Worm (Caenorhabditis elegans) whole organism, L4 larva: ENCODE measurements around the gene parg-1.
A peak's percentile ranks its signal among the peaks of the same experiment; 100 is the strongest.

Experiments
- D1046.2 ChIP-seq: fragments of 200-800 bp; sonication (Bioruptor generic); IDR thresholded peaks from 2 replicates; pipeline ENCODE4 v1.3.6; 2022; ENCODE audit warnings: missing genetic modification characterization, missing compliant biosample characterization
- F10B5.3 ChIP-seq: sonication (generic microtip); optimal IDR thresholded peaks from 2 replicates; lab custom pipeline; 2016; ENCODE audit warnings: mild to moderate bottlenecking, missing genetic modification characterization, missing compliant biosample characterization
- F49E8.2 ChIP-seq: sonication (generic microtip); optimal IDR thresholded peaks from 2 replicates; lab custom pipeline; 2016; ENCODE audit warnings: missing compliant biosample characterization, mild to moderate bottlenecking, missing genetic modification characterization, borderline replicate concordance
- Y105C5A.15 ChIP-seq: fragments of 200-800 bp; sonication (Bioruptor generic); IDR thresholded peaks from 2 replicates; pipeline ENCODE4 v1.3.6; 2022; ENCODE audit warnings: missing genetic modification characterization, missing compliant biosample characterization
- Y75B8A.6 ChIP-seq: fragments of 200-800 bp; sonication (Bioruptor generic); IDR thresholded peaks from 2 replicates; pipeline ENCODE4 v1.3.6; 2022; ENCODE audit warnings: missing genetic modification reagents, missing genetic modification characterization, missing compliant biosample characterization
- ZK337.2 ChIP-seq: fragments of 200-800 bp; sonication (Bioruptor generic); IDR thresholded peaks from 2 replicates; pipeline ENCODE4 v1.3.6; 2022; ENCODE audit warnings: missing genetic modification reagents, missing genetic modification characterization, missing compliant biosample characterization
- ama-1 ChIP-seq: fragments of 150-350 bp; optimal IDR thresholded peaks from 2 replicates; lab custom pipeline; 2014; ENCODE audit warnings: inconsistent platforms, mixed read lengths
- ceh-20 ChIP-seq: fragments of 200-800 bp; sonication (Bioruptor generic); IDR thresholded peaks from 2 replicates; pipeline ENCODE4 v1.3.6; 2022; ENCODE audit warnings: missing genetic modification reagents, missing genetic modification characterization, missing compliant biosample characterization
- ceh-32 ChIP-seq: sonication (generic microtip); optimal IDR thresholded peaks from 2 replicates; lab custom pipeline; 2016; ENCODE audit warnings: mild to moderate bottlenecking, missing genetic modification characterization, missing compliant biosample characterization; ENCODE audit not compliant: poor library complexity
- ceh-62 ChIP-seq: sonication (generic microtip); optimal IDR thresholded peaks from 2 replicates; lab custom pipeline; 2017; ENCODE audit warnings: missing biosample characterization, missing genetic modification characterization
- ceh-82 ChIP-seq: sonication (generic microtip); optimal IDR thresholded peaks from 2 replicates; lab custom pipeline; 2017; ENCODE audit warnings: missing biosample characterization, missing genetic modification characterization
- ces-1 ChIP-seq: fragments of 150-350 bp; sonication (generic microtip); optimal IDR thresholded peaks from 4 replicates; lab custom pipeline; 2014; ENCODE audit warnings: missing biosample characterization, missing genetic modification reagents, missing genetic modification characterization
- ctbp-1 ChIP-seq: fragments of 200-800 bp; sonication (Bioruptor generic); IDR thresholded peaks from 2 replicates; pipeline ENCODE4 v1.3.6; 2022; ENCODE audit warnings: missing genetic modification reagents, missing genetic modification characterization, missing compliant biosample characterization
- daf-12 ChIP-seq: fragments of 150-350 bp; optimal IDR thresholded peaks from 2 replicates; lab custom pipeline; 2014; ENCODE audit warnings: missing biosample characterization, missing genetic modification reagents, missing genetic modification characterization
- daf-16 ChIP-seq, 3 experiments: sonication (generic microtip); optimal IDR thresholded peaks; 2 replicates each; lab custom pipeline; 2016 to 2017; ENCODE audit warnings: missing genetic modification characterization in 3 of 3, missing genetic modification reagents in 3 of 3, mild to moderate bottlenecking in 2 of 3, missing compliant biosample characterization in 2 of 3, missing biosample characterization in 1 of 3, moderate library complexity in 1 of 3
- daf-8 ChIP-seq: fragments of 200-800 bp; sonication (Bioruptor generic); IDR thresholded peaks from 2 replicates; pipeline ENCODE4 v1.3.6; 2022; ENCODE audit warnings: missing genetic modification characterization, missing compliant biosample characterization
- dmd-8 ChIP-seq: fragments of 200-800 bp; sonication (Bioruptor generic); IDR thresholded peaks from 2 replicates; pipeline ENCODE4 v1.3.6; 2022; ENCODE audit warnings: missing genetic modification characterization, missing compliant biosample characterization
- dmd-9 ChIP-seq: fragments of 200-800 bp; sonication (Bioruptor generic); IDR thresholded peaks from 2 replicates; pipeline ENCODE4 v1.3.6; 2022; ENCODE audit warnings: missing genetic modification reagents, missing genetic modification characterization, missing compliant biosample characterization
- duxl-1 ChIP-seq: sonication (generic microtip); optimal IDR thresholded peaks from 2 replicates; lab custom pipeline; 2016; ENCODE audit warnings: mild to moderate bottlenecking, missing genetic modification characterization, moderate library complexity, missing compliant biosample characterization; ENCODE audit not compliant: poor library complexity
- egl-43 ChIP-seq: fragments of 200-800 bp; sonication (Bioruptor generic); IDR thresholded peaks from 2 replicates; pipeline ENCODE4 v1.3.6; 2022; ENCODE audit warnings: missing genetic modification reagents, missing genetic modification characterization, missing compliant biosample characterization
- fkh-10 ChIP-seq: fragments of 150-350 bp; optimal IDR thresholded peaks from 2 replicates; lab custom pipeline; 2014; ENCODE audit warnings: missing biosample characterization, missing genetic modification reagents, missing genetic modification characterization
- fos-1 ChIP-seq: fragments of 150-350 bp; optimal IDR thresholded peaks from 2 replicates; lab custom pipeline; 2014; ENCODE audit warnings: missing biosample characterization, missing genetic modification characterization
- hif-1 ChIP-seq, 2 experiments: sonication (generic microtip); optimal IDR thresholded peaks; 2 replicates each; lab custom pipeline; 2016 to 2017; ENCODE audit warnings: missing compliant biosample characterization in 2 of 2, missing genetic modification characterization in 2 of 2, missing genetic modification reagents in 2 of 2, missing genotype in 2 of 2, mild to moderate bottlenecking in 1 of 2
- jun-1 ChIP-seq: fragments of 150-350 bp; optimal IDR thresholded peaks from 2 replicates; lab custom pipeline; 2014; ENCODE audit warnings: missing biosample characterization, missing genetic modification reagents, missing genetic modification characterization
- lim-7 ChIP-seq: fragments of 200-800 bp; sonication (Bioruptor generic); IDR thresholded peaks from 2 replicates; pipeline ENCODE4 v1.3.6; 2022; ENCODE audit warnings: missing genetic modification characterization, missing compliant biosample characterization
- lin-1 ChIP-seq: fragments of 200-800 bp; sonication (Bioruptor generic); IDR thresholded peaks from 2 replicates; pipeline ENCODE4 v1.3.6; 2022; ENCODE audit warnings: missing genetic modification reagents, missing genetic modification characterization, missing compliant biosample characterization
- lin-15B ChIP-seq: fragments of 150-350 bp; sonication (generic microtip); optimal IDR thresholded peaks from 3 replicates; lab custom pipeline; 2014; ENCODE audit warnings: missing biosample characterization, missing genetic modification characterization
- mep-1 ChIP-seq: fragments of 150-350 bp; sonication (generic microtip); optimal IDR thresholded peaks from 3 replicates; lab custom pipeline; 2014; ENCODE audit warnings: missing biosample characterization, missing genetic modification characterization
- mes-2 ChIP-seq: sonication (generic microtip); optimal IDR thresholded peaks from 2 replicates; lab custom pipeline; 2016; ENCODE audit warnings: missing genotype, mild to moderate bottlenecking, missing genetic modification characterization, missing compliant biosample characterization; ENCODE audit not compliant: poor library complexity, severe bottlenecking
- mxl-2 ChIP-seq: fragments of 200-800 bp; sonication (Bioruptor generic); conservative IDR thresholded peaks from 2 replicates; pipeline ENCODE4 v1.3.6; 2022; ENCODE audit warnings: missing genetic modification reagents, missing genetic modification characterization, missing compliant biosample characterization
- mxl-3 ChIP-seq: fragments of 200-800 bp; sonication (Bioruptor generic); optimal IDR thresholded peaks from 2 replicates; lab custom pipeline; 2018; ENCODE audit warnings: mild to moderate bottlenecking, missing genetic modification characterization, missing compliant biosample characterization
- nhr-10 ChIP-seq: fragments of 150-350 bp; optimal IDR thresholded peaks from 2 replicates; lab custom pipeline; 2014; ENCODE audit warnings: missing biosample characterization, missing genetic modification characterization
- nhr-102 ChIP-seq: sonication (generic microtip); optimal IDR thresholded peaks from 2 replicates; lab custom pipeline; 2016; ENCODE audit warnings: mild to moderate bottlenecking, missing genetic modification characterization, moderate library complexity, missing compliant biosample characterization
- nhr-25 ChIP-seq: sonication (generic microtip); optimal IDR thresholded peaks from 2 replicates; lab custom pipeline; 2017; ENCODE audit warnings: missing genetic modification characterization, mild to moderate bottlenecking, missing compliant biosample characterization, antibody characterized with exemption, moderate library complexity, borderline replicate concordance; ENCODE audit not compliant: insufficient read depth
- nhr-28 ChIP-seq: fragments of 150-350 bp; optimal IDR thresholded peaks from 2 replicates; lab custom pipeline; 2014; ENCODE audit warnings: missing biosample characterization, missing genetic modification characterization
- nhr-42 ChIP-seq: fragments of 200-800 bp; sonication (Bioruptor generic); IDR thresholded peaks from 2 replicates; pipeline ENCODE4 v1.3.6; 2022; ENCODE audit warnings: missing genetic modification characterization, missing compliant biosample characterization
- nhr-6 ChIP-seq: fragments of 150-350 bp; optimal IDR thresholded peaks from 2 replicates; lab custom pipeline; 2014; ENCODE audit warnings: missing biosample characterization, missing genetic modification characterization
- nhr-77 ChIP-seq: fragments of 150-350 bp; optimal IDR thresholded peaks from 2 replicates; lab custom pipeline; 2014; ENCODE audit warnings: missing biosample characterization, missing genetic modification characterization
- pqm-1 ChIP-seq: sonication (generic microtip); optimal IDR thresholded peaks from 2 replicates; lab custom pipeline; 2017; ENCODE audit warnings: missing biosample characterization, missing genetic modification characterization
- skn-1 ChIP-seq: fragments of 150-350 bp; optimal IDR thresholded peaks from 2 replicates; lab custom pipeline; 2014; ENCODE audit warnings: missing biosample characterization, missing genetic modification characterization
- snpc-4 ChIP-seq: fragments of 150-350 bp; optimal IDR thresholded peaks from 2 replicates; lab custom pipeline; 2014; ENCODE audit warnings: missing biosample characterization, missing genetic modification characterization
- tag-97 ChIP-seq: fragments of 200-800 bp; sonication (Bioruptor generic); IDR thresholded peaks from 2 replicates; pipeline ENCODE4 v1.3.6; 2022; ENCODE audit warnings: missing genetic modification characterization, missing compliant biosample characterization
- unc-130 ChIP-seq: sonication (generic microtip); optimal IDR thresholded peaks from 2 replicates; lab custom pipeline; 2016; ENCODE audit warnings: missing genetic modification reagents, missing genetic modification characterization, missing compliant biosample characterization
- unc-62 ChIP-seq, 3 experiments: fragments of 150-350 bp in 1 of 3; sonication (generic microtip); optimal IDR thresholded peaks in 2 of 3; peaks in 1 of 3; 1 replicate in 1 of 3; 2 replicates in 2 of 3; lab custom pipeline; 2014 to 2017; ENCODE audit warnings: missing biosample characterization in 3 of 3, missing genetic modification characterization in 3 of 3, missing genetic modification reagents in 3 of 3, missing genotype in 1 of 3
- vab-7 ChIP-seq: fragments of 200-800 bp; sonication (Bioruptor generic); IDR thresholded peaks from 2 replicates; pipeline ENCODE4 v1.3.6; 2022; ENCODE audit warnings: missing genetic modification reagents, missing genetic modification characterization, missing compliant biosample characterization
- zag-1 ChIP-seq: fragments of 150-350 bp; optimal IDR thresholded peaks from 2 replicates; lab custom pipeline; 2014; ENCODE audit warnings: missing biosample characterization, missing genetic modification characterization
- zfp-2 ChIP-seq: sonication (generic microtip); optimal IDR thresholded peaks from 2 replicates; lab custom pipeline; 2016; ENCODE audit warnings: mild to moderate bottlenecking, missing genetic modification characterization, missing compliant biosample characterization
- zip-11 ChIP-seq: fragments of 200-800 bp; sonication (Bioruptor generic); IDR thresholded peaks from 2 replicates; pipeline ENCODE4 v1.3.6; 2022; ENCODE audit warnings: missing genetic modification characterization, missing compliant biosample characterization
- ztf-11 ChIP-seq: fragments of 150-350 bp; optimal IDR thresholded peaks from 2 replicates; lab custom pipeline; 2014; ENCODE audit warnings: missing biosample characterization, missing genetic modification characterization
- ztf-7 ChIP-seq: fragments of 150-350 bp; optimal IDR thresholded peaks from 2 replicates; lab custom pipeline; 2014; ENCODE audit warnings: missing biosample characterization, missing genetic modification characterization

Gene parg-1

DNA sequence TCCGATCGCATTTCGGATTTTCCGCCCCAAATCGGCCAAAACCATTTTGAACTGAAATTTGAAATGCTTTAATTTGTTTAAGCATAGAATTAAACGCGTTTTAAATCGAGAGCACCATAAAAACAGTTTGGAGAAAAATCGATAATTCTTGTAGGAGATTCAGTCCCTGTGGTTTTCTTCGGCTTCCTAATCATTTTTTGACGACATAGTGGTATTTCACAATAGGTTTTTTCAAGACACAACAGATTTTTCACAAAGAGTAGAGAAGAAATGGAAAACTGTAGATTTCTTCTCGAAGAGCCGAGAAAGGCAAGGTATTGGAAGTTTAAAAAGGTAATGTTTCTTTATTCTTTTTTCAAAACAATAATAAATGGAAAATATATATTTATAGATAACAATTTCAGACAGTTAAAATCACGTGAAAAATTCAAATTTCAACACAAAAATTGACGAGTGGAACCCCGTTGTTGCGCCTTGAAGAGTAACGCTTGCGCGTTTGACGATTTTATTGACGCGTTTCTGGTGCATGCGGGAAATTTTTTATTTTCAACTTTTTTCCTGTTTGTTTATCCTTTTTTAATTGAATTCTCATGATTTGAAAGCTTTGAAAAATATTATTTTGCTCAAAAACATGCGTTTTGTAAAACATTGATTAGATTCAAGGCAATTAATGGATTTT lies 2.3 kb upstream of the parg-1 start, which contains the start of gene F21D5.7 (continued):
- TF ChIP-seq ctbp-1 (GFP tag; lab: Robert Waterston, UW) (peak; percentile 24; the same call in 1 of the 2 replicates), duxl-1 (tag; lab: Kevin White, UChicago) (peak; percentile 72), mep-1 (tag; lab: Kevin White, UChicago) (peak; percentile 80), zip-11 (GFP tag; lab: Robert Waterston, UW) (no peak), nhr-102 (tag; lab: Kevin White, UChicago) (peak; percentile 74), mxl-2 (GFP tag; lab: Robert Waterston, UW) (no peak), daf-16 (GFP tag; optimal IDR thresholded peaks at IDR 0.05; lab: Kevin White, UChicago) (peak in 1 of 2 experiments; percentile 34), daf-16 (tag; optimal IDR thresholded peaks at IDR 0.05; lab: Kevin White, UChicago) (peak; percentile 70), ZK337.2 (no peak), snpc-4 (tag; lab: Kevin White, UChicago) (no peak), mxl-3 (GFP tag; lab: Kevin White, UChicago) (peak; percentile 15), Y75B8A.6 (GFP tag; lab: Robert Waterston, UW) (no peak), dmd-8 (GFP tag; lab: Robert Waterston, UW) (no peak), ces-1 (GFP tag; lab: Kevin White, UChicago) (no peak), Y105C5A.15 (no peak), egl-43 (no peak), F10B5.3 (tag; lab: Kevin White, UChicago) (no peak), zag-1 (no peak), ceh-32 (no peak), lim-7 (GFP tag; lab: Robert Waterston, UW) (no peak), nhr-42 (GFP tag; lab: Robert Waterston, UW) (no peak), zfp-2 (tag; lab: Kevin White, UChicago) (no peak), pqm-1 (tag; lab: Kevin White, UChicago) (no peak), skn-1 (tag; lab: Kevin White, UChicago) (no peak), unc-62 (GFP tag; optimal IDR thresholded peaks at IDR 0.05 in 1 of 2; lab: Kevin White, UChicago) (peak in 1 of 2 experiments; percentile 51), unc-62 (tag; optimal IDR thresholded peaks at IDR 0.05; lab: Kevin White, UChicago) (no peak), nhr-6 (tag; lab: Kevin White, UChicago) (peak; percentile 46), vab-7 (no peak), tag-97 (GFP tag; lab: Robert Waterston, UW) (no peak), fos-1 (tag; lab: Kevin White, UChicago) (no peak), lin-1 (no peak), ztf-11 (tag; lab: Kevin White, UChicago) (no peak), nhr-28 (tag; lab: Kevin White, UChicago) (peak; percentile 56), F49E8.2 (no peak), ceh-62 (tag; lab: Kevin White, UChicago) (no peak), nhr-25 (tag; lab: Kevin White, UChicago) (no peak), nhr-77 (tag; lab: Kevin White, UChicago) (peak; percentile 58), D1046.2 (no peak), nhr-10 (tag; lab: Kevin White, UChicago) (no peak), hif-1 (tag; optimal IDR thresholded peaks at IDR 0.05; lab: Kevin White, UChicago) (peak in 1 of 2 experiments; percentile 44), unc-130 (GFP tag; lab: Kevin White, UChicago) (peak; percentile 18), fkh-10 (GFP tag; lab: Kevin White, UChicago) (no peak), ceh-82 (tag; lab: Kevin White, UChicago) (no peak), mes-2 (tag; lab: Kevin White, UChicago) (peak; percentile 76), ceh-20 (no peak), jun-1 (tag; lab: Kevin White, UChicago) (no peak), lin-15B (tag; lab: Kevin White, UChicago) (no peak), dmd-9 (no peak), ama-1 (lab: Kevin White, UChicago) (no peak), daf-12 (tag; lab: Kevin White, UChicago) (no peak), ztf-7 (peak; percentile 72), daf-8 (GFP tag; lab: Robert Waterston, UW) (no peak)
